Worm (Caenorhabditis elegans) whole organism, mixed stage, embryonic: ENCODE results near the gene vps-60.

Experiments used
- bed-3 ChIP-seq: fragments of 200-800 bp; sonication (Bioruptor generic); optimal IDR thresholded peaks from 3 replicates; lab custom pipeline; 2018; ENCODE audit warnings: mild to moderate bottlenecking, missing genetic modification characterization, moderate library complexity, missing compliant biosample characterization
- blmp-1 ChIP-seq: fragments of 150-350 bp; optimal IDR thresholded peaks from 2 replicates; lab custom pipeline; 2014; ENCODE audit warnings: missing biosample characterization, missing genetic modification characterization
- ceh-43 ChIP-seq: fragments of 200-800 bp; sonication (Bioruptor generic); optimal IDR thresholded peaks from 2 replicates; lab custom pipeline; 2018; ENCODE audit warnings: mild to moderate bottlenecking, missing genetic modification characterization, moderate library complexity, missing compliant biosample characterization
- ces-1 ChIP-seq: fragments of 150-350 bp; optimal IDR thresholded peaks from 2 replicates; lab custom pipeline; 2014; ENCODE audit warnings: missing biosample characterization, missing genetic modification reagents, missing genetic modification characterization
- cnd-1 ChIP-seq: fragments of 200-800 bp; sonication (Bioruptor generic); optimal IDR thresholded peaks from 2 replicates; lab custom pipeline; 2018; ENCODE audit warnings: mild to moderate bottlenecking, missing genetic modification characterization, missing compliant biosample characterization
- drap-1 ChIP-seq: fragments of 200-800 bp; sonication (Bioruptor generic); optimal IDR thresholded peaks from 3 replicates; lab custom pipeline; 2018; ENCODE audit warnings: mild to moderate bottlenecking, missing genetic modification characterization, missing compliant biosample characterization
- elt-3 ChIP-seq: fragments of 150-350 bp; optimal IDR thresholded peaks from 2 replicates; lab custom pipeline; 2014; ENCODE audit warnings: missing biosample characterization, missing genetic modification characterization
- flh-1 ChIP-seq: fragments of 200-800 bp; sonication (Bioruptor generic); optimal IDR thresholded peaks from 2 replicates; lab custom pipeline; 2018; ENCODE audit warnings: mild to moderate bottlenecking, missing genetic modification characterization, moderate library complexity, missing compliant biosample characterization
- hlh-1 ChIP-seq: fragments of 150-350 bp; optimal IDR thresholded peaks from 2 replicates; lab custom pipeline; 2014; ENCODE audit warnings: missing biosample characterization, missing genetic modification reagents, missing genetic modification characterization
- lsy-2 ChIP-seq: fragments of 150-350 bp; optimal IDR thresholded peaks from 2 replicates; lab custom pipeline; 2014; ENCODE audit warnings: missing biosample characterization, missing genetic modification characterization
- mls-2 ChIP-seq: sonication (generic microtip); optimal IDR thresholded peaks from 2 replicates; lab custom pipeline; 2016; ENCODE audit warnings: mild to moderate bottlenecking, missing genetic modification characterization, moderate library complexity, missing compliant biosample characterization
- nhr-237 ChIP-seq: fragments of 150-350 bp; optimal IDR thresholded peaks from 2 replicates; lab custom pipeline; 2014; ENCODE audit warnings: missing biosample characterization, missing genetic modification characterization
- pha-4 ChIP-seq: fragments of 150-350 bp; optimal IDR thresholded peaks from 2 replicates; lab custom pipeline; 2018; ENCODE audit warnings: missing biosample characterization, missing genetic modification reagents, missing genetic modification characterization
- sem-2 ChIP-seq: fragments of 200-800 bp; sonication (Bioruptor generic); optimal IDR thresholded peaks from 2 replicates; lab custom pipeline; 2018; ENCODE audit warnings: mild to moderate bottlenecking, missing genetic modification characterization, missing compliant biosample characterization
- snpc-4 ChIP-seq: fragments of 150-350 bp; optimal IDR thresholded peaks from 2 replicates; lab custom pipeline; 2014; ENCODE audit warnings: missing biosample characterization, missing genetic modification characterization
- sptf-1 ChIP-seq: sonication (generic microtip); optimal IDR thresholded peaks from 2 replicates; lab custom pipeline; 2017; ENCODE audit warnings: mild to moderate bottlenecking, missing genetic modification characterization, moderate library complexity, missing compliant biosample characterization
- unc-120 ChIP-seq: sonication (generic microtip); optimal IDR thresholded peaks from 2 replicates; lab custom pipeline; 2017; ENCODE audit warnings: missing genetic modification characterization, missing compliant biosample characterization; ENCODE audit not compliant: poor library complexity, severe bottlenecking
- unc-62 ChIP-seq: fragments of 150-350 bp; optimal IDR thresholded peaks from 2 replicates; lab custom pipeline; 2014; ENCODE audit warnings: missing biosample characterization, missing genetic modification reagents, missing genetic modification characterization
- zip-8 ChIP-seq: fragments of 150-350 bp; optimal IDR thresholded peaks from 2 replicates; lab custom pipeline; 2014; ENCODE audit warnings: missing biosample characterization, missing genetic modification characterization

vps-60 gene

ce11 chrV:8569172-8569571 lies 36.8 kb downstream of the vps-60 start:
- TF ChIP-seq mls-2 (tag; lab: Kevin White, UChicago): no peak
- TF ChIP-seq, all 35 proteins: peak for 0

DNA sequence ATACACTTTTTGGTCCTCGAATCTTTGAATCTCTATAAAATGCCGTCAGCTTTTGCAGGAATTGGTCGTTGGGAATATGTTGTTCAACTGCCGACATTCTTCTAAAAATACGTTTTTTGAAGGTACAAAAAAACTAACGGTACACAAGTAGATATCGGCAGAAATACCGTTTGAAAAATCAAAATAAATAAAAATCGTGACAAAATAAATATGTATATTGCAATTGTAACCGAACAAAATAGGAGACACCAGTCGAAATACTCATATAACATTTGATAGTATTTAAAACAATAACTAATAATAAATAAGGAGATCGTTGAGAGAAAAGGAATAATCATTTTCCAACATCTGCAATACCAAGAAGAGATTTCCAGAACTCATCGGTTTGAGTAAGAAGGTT lies 40.9 kb downstream of the vps-60 start, which contains the start of gene F25G6.8:
Gene F25G6.8, minus strand, starts transcription at position 101 of the 400 bp plus-strand sequence.
- TF ChIP-seq sptf-1 (tag; lab: Kevin White, UChicago) (no peak), zip-8 (tag; lab: Kevin White, UChicago) (no peak), cnd-1 (tag; lab: Kevin White, UChicago) (no peak), lsy-2 (tag; lab: Kevin White, UChicago) (no peak), ceh-43 (GFP tag; lab: Kevin White, UChicago) (no peak), ces-1 (GFP tag; lab: Kevin White, UChicago) (no peak), sem-2 (GFP tag; lab: Kevin White, UChicago) (no peak), nhr-237 (tag; lab: Kevin White, UChicago) (no peak), blmp-1 (no peak), flh-1 (GFP tag; lab: Kevin White, UChicago) (no peak)

- no peak for TF ChIP-seq bed-3
- no peak for TF ChIP-seq snpc-4 (tag; lab: Kevin White, UChicago)
- TF ChIP-seq zip-8 (tag; lab: Kevin White, UChicago): no peak
Measured at ce11 chrV:8560916-8561315, 45.0 kb downstream of the vps-60 start, which contains the start of gene acr-16. TSS of gene acr-16 (plus strand) at chrV:8561216.

DNA sequence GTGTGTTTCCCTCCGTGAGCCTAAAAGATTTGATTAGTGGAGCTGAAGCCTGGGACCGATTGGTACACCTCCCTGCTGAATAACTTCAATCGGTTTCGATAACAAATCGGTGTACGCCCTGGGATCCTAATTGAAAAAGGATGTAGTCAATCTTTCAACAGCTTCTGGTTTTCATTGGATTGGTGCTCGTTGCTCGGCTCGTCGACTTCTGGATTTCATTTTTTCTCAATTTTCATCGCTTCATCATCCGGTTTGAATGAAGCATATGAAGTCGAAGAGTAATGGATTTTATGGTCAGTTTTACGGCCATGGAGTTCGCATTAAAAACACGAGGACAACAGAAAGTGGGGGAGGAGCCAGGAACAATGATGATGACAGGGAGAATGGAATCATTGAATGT lies 50.0 kb downstream of the vps-60 start:
- TF ChIP-seq mls-2 (tag; lab: Kevin White, UChicago) (no peak), bed-3 (no peak), sptf-1 (tag; lab: Kevin White, UChicago) (no peak), hlh-1 (tag; lab: Kevin White, UChicago) (no peak), unc-62 (no peak), pha-4 (no peak), snpc-4 (tag; lab: Kevin White, UChicago) (no peak), unc-120 (no peak), ceh-43 (GFP tag; lab: Kevin White, UChicago) (no peak), ces-1 (GFP tag; lab: Kevin White, UChicago) (no peak), drap-1 (GFP tag; lab: Kevin White, UChicago) (no peak), elt-3 (tag; lab: Kevin White, UChicago) (no peak)
- TF ChIP-seq, all 35 proteins: peak for 0
